Fruit fly (Drosophila melanogaster) whole organism, pupa: ENCODE measurements around the gene rdgB.

ENCODE experiments used
- CG10348 ChIP-seq: fragments of 200-800 bp; sonication (Bioruptor generic); IDR thresholded peaks from 2 replicates; pipeline ENCODE4 v1.3.6; 2022; ENCODE audit warnings: missing biosample characterization, missing genetic modification characterization
- CG12605 ChIP-seq: fragments of 200-800 bp; sonication (Bioruptor generic); IDR thresholded peaks from 2 replicates; pipeline ENCODE4 v1.3.6; 2022; ENCODE audit warnings: missing biosample characterization, missing genetic modification characterization
- CG13204 ChIP-seq: fragments of 200-800 bp; sonication (Bioruptor generic); optimal IDR thresholded peaks from 2 replicates; lab custom pipeline; 2018; ENCODE audit warnings: missing biosample characterization, mild to moderate bottlenecking, missing genetic modification characterization, moderate library complexity
- CG14655 ChIP-seq: fragments of 200-800 bp; sonication (Bioruptor generic); optimal IDR thresholded peaks from 3 replicates; lab custom pipeline; 2017; ENCODE audit warnings: mild to moderate bottlenecking, missing biosample characterization, missing genetic modification reagents, missing genetic modification characterization
- CG15710 ChIP-seq: fragments of 200-800 bp; sonication (Bioruptor generic); optimal IDR thresholded peaks from 2 replicates; lab custom pipeline; 2018; ENCODE audit warnings: missing biosample characterization, mild to moderate bottlenecking, missing genetic modification characterization, moderate library complexity
- CG17806 ChIP-seq: fragments of 200-800 bp; sonication (Bioruptor generic); optimal IDR thresholded peaks from 2 replicates; lab custom pipeline; 2018; ENCODE audit warnings: missing biosample characterization, mild to moderate bottlenecking, missing genetic modification characterization, moderate library complexity
- CG32121 ChIP-seq: fragments of 200-800 bp; sonication (Bioruptor generic); IDR thresholded peaks from 2 replicates; pipeline ENCODE4 v1.3.6; 2022; ENCODE audit warnings: missing biosample characterization, missing genetic modification characterization
- CG34367 ChIP-seq: fragments of 200-800 bp; sonication (Bioruptor generic); optimal IDR thresholded peaks from 2 replicates; lab custom pipeline; 2018; ENCODE audit warnings: missing biosample characterization, mild to moderate bottlenecking, missing genetic modification characterization
- CG4496 ChIP-seq: fragments of 200-800 bp; sonication (Bioruptor generic); IDR thresholded peaks from 3 replicates; pipeline ENCODE4 v1.3.6; 2022; ENCODE audit warnings: missing biosample characterization, missing genetic modification characterization
- CG8159 ChIP-seq: fragments of 200-800 bp; sonication (Bioruptor generic); optimal IDR thresholded peaks from 3 replicates; lab custom pipeline; 2018; ENCODE audit warnings: missing biosample characterization, mild to moderate bottlenecking, missing genetic modification characterization, moderate library complexity
- CG8301 ChIP-seq: fragments of 200-800 bp; sonication (Bioruptor generic); optimal IDR thresholded peaks from 2 replicates; lab custom pipeline; 2018; ENCODE audit warnings: missing biosample characterization, mild to moderate bottlenecking, missing genetic modification characterization
- CG9948 ChIP-seq: fragments of 200-800 bp; sonication (Bioruptor generic); optimal IDR thresholded peaks from 2 replicates; lab custom pipeline; 2018; ENCODE audit warnings: missing biosample characterization, mild to moderate bottlenecking, missing genetic modification characterization, moderate library complexity
- D1 ChIP-seq: fragments of 200-800 bp; sonication (Bioruptor generic); optimal IDR thresholded peaks from 2 replicates; lab custom pipeline; 2018; ENCODE audit warnings: missing biosample characterization, mild to moderate bottlenecking, missing genetic modification characterization, moderate library complexity
- EcR ChIP-seq: fragments of 200-800 bp; sonication (Bioruptor generic); optimal IDR thresholded peaks from 3 replicates; lab custom pipeline; 2019; ENCODE audit warnings: missing biosample characterization, missing genetic modification characterization, mild to moderate bottlenecking, moderate library complexity, missing genetic modification reagents
- Ets98B ChIP-seq: fragments of 200-800 bp; sonication (Bioruptor generic); IDR thresholded peaks from 2 replicates; pipeline ENCODE4 v1.3.6; 2022; ENCODE audit warnings: missing biosample characterization, missing genetic modification characterization
- Pif1A ChIP-seq: fragments of 200-800 bp; sonication (Bioruptor generic); optimal IDR thresholded peaks from 3 replicates; lab custom pipeline; 2016; ENCODE audit warnings: missing biosample characterization, missing genetic modification characterization
- Pif1B ChIP-seq: fragments of 200-800 bp; sonication (Bioruptor generic); optimal IDR thresholded peaks from 3 replicates; lab custom pipeline; 2016; ENCODE audit warnings: missing biosample characterization, missing genetic modification characterization
- Snoo ChIP-seq: fragments of 200-800 bp; sonication (Bioruptor generic); optimal IDR thresholded peaks from 3 replicates; lab custom pipeline; 2017; ENCODE audit warnings: missing biosample characterization, mild to moderate bottlenecking, missing genetic modification characterization, inconsistent platforms
- fd96Ca ChIP-seq: fragments of 200-800 bp; sonication (Bioruptor generic); IDR thresholded peaks from 3 replicates; pipeline ENCODE4 v1.3.6; 2022; ENCODE audit warnings: missing biosample characterization, missing genetic modification characterization
- gl ChIP-seq: fragments of 200-800 bp; sonication (Bioruptor generic); optimal IDR thresholded peaks from 2 replicates; lab custom pipeline; 2018; ENCODE audit warnings: missing biosample characterization, mild to moderate bottlenecking, missing genetic modification characterization
- rn ChIP-seq: fragments of 200-800 bp; sonication (Bioruptor generic); IDR thresholded peaks from 2 replicates; pipeline ENCODE4 v1.3.6; 2022; ENCODE audit warnings: missing biosample characterization, missing genetic modification characterization

rdgB gene

DNA sequence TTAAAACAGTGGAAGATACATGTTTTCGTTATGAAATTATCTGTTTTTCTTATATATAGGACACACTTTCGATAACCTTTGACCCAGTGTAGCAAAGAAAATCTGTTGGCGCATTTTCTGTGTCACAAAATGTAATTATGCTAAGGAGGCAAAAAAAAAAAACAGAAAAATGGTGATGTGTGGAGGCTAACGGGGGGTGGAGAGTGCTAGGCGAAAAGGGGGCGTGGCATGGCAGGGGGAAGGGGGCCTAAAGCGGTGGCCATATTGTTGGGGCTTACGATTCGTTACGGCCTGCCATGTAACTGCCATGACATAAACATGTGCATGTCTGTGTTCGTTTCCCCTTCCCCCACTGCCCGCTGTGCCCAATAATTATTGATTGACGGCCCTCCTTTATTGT lies 2.7 kb downstream of the rdgB start:
- TF ChIP-seq EcR (GFP tag; lab: Kevin White, UChicago) (no peak), Pif1A (GFP tag; lab: Kevin White, UChicago) (no peak), CG15710 (tag; lab: Kevin White, UChicago) (no peak), Snoo (tag; lab: Kevin White, UChicago) (no peak), Ets98B (GFP tag; lab: Robert Waterston, UW) (no peak), CG10348 (GFP tag; lab: Robert Waterston, UW) (no peak), Pif1B (no peak), CG4496 (GFP tag; lab: Robert Waterston, UW) (no peak)

DNA sequence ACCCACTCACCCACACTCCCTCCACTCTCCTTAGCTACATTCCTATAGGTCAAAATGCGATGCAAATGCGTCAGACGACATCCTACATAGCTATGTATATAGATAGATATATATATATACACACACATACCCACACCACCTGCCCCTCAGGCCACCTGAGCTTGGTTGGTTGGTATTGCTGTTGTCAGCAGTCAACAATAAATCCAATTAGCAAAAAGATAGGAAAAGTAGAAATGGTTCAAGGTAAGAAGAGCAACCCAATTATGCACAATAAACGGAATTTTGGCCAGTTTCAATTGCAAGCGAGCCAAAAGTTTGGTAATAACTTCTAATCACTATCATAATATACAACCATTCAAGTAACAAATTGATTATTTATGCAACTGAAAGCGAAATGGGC lies 3.9 kb downstream of the rdgB start:
- no peak for TF ChIP-seq CG34367
- TF ChIP-seq CG8301: no peak
- no peak for TF ChIP-seq Pif1B
- TF ChIP-seq CG9948 (tag; lab: Kevin White, UChicago): no peak
- TF ChIP-seq CG32121: no peak
- TF ChIP-seq CG10348 (GFP tag; lab: Robert Waterston, UW): no peak

dm6 chrX:13770768-13771167 lies 8.2 kb downstream of the rdgB start:
- TF ChIP-seq fd96Ca (GFP tag; lab: Robert Waterston, UW): no peak
- no peak for TF ChIP-seq Ets98B (GFP tag; lab: Robert Waterston, UW)
- no peak for TF ChIP-seq rn (GFP tag; lab: Robert Waterston, UW)
- TF ChIP-seq EcR (GFP tag; lab: Kevin White, UChicago): no peak
- no peak for TF ChIP-seq CG8301
- TF ChIP-seq CG14655: no peak
- TF ChIP-seq D1 (tag; lab: Kevin White, UChicago): no peak
- no peak for TF ChIP-seq Pif1B
- no peak for TF ChIP-seq CG8159 (tag; lab: Kevin White, UChicago)
- no peak for TF ChIP-seq Pif1A (GFP tag; lab: Kevin White, UChicago)
- TF ChIP-seq CG9948 (tag; lab: Kevin White, UChicago): no peak
- TF ChIP-seq CG32121: no peak
- no peak for TF ChIP-seq CG34367
- TF ChIP-seq CG13204: no peak
- no peak for TF ChIP-seq Snoo (tag; lab: Kevin White, UChicago)
- TF ChIP-seq CG15710 (tag; lab: Kevin White, UChicago): no peak
- no peak for TF ChIP-seq CG4496 (GFP tag; lab: Robert Waterston, UW)
- no peak for TF ChIP-seq CG17806
- TF ChIP-seq CG12605 (GFP tag; lab: Robert Waterston, UW): no peak
- TF ChIP-seq CG10348 (GFP tag; lab: Robert Waterston, UW): no peak

DNA sequence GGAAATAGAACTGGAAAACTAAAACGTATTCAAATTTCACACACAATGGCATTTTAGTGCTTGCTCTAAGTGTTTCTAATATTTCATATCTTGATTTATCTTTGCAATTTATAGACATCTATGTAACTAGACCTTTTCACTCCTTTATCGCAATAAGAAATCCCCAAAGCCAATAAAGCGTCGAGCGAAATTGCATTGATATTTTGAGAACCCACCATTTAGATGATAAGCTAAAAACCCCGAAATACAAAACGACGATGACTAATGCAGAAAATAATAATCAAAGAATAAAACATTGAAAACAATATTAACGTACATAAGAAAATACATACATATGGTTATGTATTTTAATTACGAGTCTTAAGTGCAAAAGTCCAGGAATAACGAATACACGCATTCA lies 16.0 kb downstream of the rdgB start:
- TF ChIP-seq CG8159 (tag; lab: Kevin White, UChicago) (no peak), Pif1A (GFP tag; lab: Kevin White, UChicago) (no peak), CG10348 (GFP tag; lab: Robert Waterston, UW) (no peak), CG9948 (tag; lab: Kevin White, UChicago) (no peak), CG14655 (no peak), CG34367 (no peak), CG13204 (no peak), CG17806 (no peak), CG12605 (GFP tag; lab: Robert Waterston, UW) (no peak), CG15710 (tag; lab: Kevin White, UChicago) (no peak), Pif1B (no peak), gl (no peak), D1 (tag; lab: Kevin White, UChicago) (no peak), fd96Ca (GFP tag; lab: Robert Waterston, UW) (no peak), Ets98B (GFP tag; lab: Robert Waterston, UW) (no peak)

dm6 chrX:13779696-13780095 lies 17.1 kb downstream of the rdgB start:
- TF ChIP-seq CG17806: no peak
- TF ChIP-seq CG4496 (GFP tag; lab: Robert Waterston, UW): peak; percentile 55; the same call in 1 of the 3 replicates
- TF ChIP-seq gl: peak; percentile 4
- TF ChIP-seq CG32121: peak; percentile 65
- no peak for TF ChIP-seq Pif1B
- no peak for TF ChIP-seq Snoo (tag; lab: Kevin White, UChicago)
- TF ChIP-seq CG12605 (GFP tag; lab: Robert Waterston, UW): 0 out of 2 replicates have a peak, but pooled peaks have one; percentile 41
- TF ChIP-seq Ets98B (GFP tag; lab: Robert Waterston, UW): peak; percentile 33; the same call in 1 of the 2 replicates
- TF ChIP-seq CG8159 (tag; lab: Kevin White, UChicago): no peak

- TF ChIP-seq CG8159 (tag; lab: Kevin White, UChicago) (peak; percentile 63), CG4496 (GFP tag; lab: Robert Waterston, UW) (peak; percentile 86), CG32121 (peak; percentile 31; the same call in 1 of the 2 replicates), Pif1A (GFP tag; lab: Kevin White, UChicago) (peak; percentile 57), fd96Ca (GFP tag; lab: Robert Waterston, UW) (no peak; the same call in 2 of the 3 replicates), CG17806 (peak; percentile 35), CG9948 (tag; lab: Kevin White, UChicago) (peak; percentile 27), CG10348 (GFP tag; lab: Robert Waterston, UW) (no peak), D1 (tag; lab: Kevin White, UChicago) (no peak), CG15710 (tag; lab: Kevin White, UChicago) (peak; percentile 66), CG34367 (peak; percentile 49), Ets98B (GFP tag; lab: Robert Waterston, UW) (peak; percentile 44; the same call in 1 of the 2 replicates), EcR (GFP tag; lab: Kevin White, UChicago) (peak; percentile 15), CG13204 (no peak), CG14655 (peak; percentile 71), CG8301 (peak; percentile 43), CG12605 (GFP tag; lab: Robert Waterston, UW) (peak; percentile 80), gl (peak; percentile 64), rn (GFP tag; lab: Robert Waterston, UW) (peak; percentile 55; the same call in 1 of the 2 replicates), Pif1B (peak; percentile 25), Snoo (tag; lab: Kevin White, UChicago) (peak; percentile 64)
These were observed 19.4 kb downstream of the rdgB start, which contains the start of the genes CtsB and amrt for dm6 chrX:13781739-13782502. TSS of gene CtsB (minus strand) at chrX:13782170. TSS of gene amrt (plus strand) at chrX:13782459.
